Worm (Caenorhabditis elegans) whole organism, late embryonic: Measurements from ENCODE around the gene F22F7.7.
"Not testable (repeated sequence)": the region's sequence is repeated elsewhere in the genome, so short reads cannot be mapped to it uniquely, and the experiment has no call there.

Source experiments
- C08G9.2 ChIP-seq: sonication (generic microtip); optimal IDR thresholded peaks from 2 replicates; lab custom pipeline; 2016; ENCODE audit warnings: mild to moderate bottlenecking, missing genetic modification characterization, moderate library complexity, missing compliant biosample characterization
- C38D4.7 ChIP-seq: fragments of 200-800 bp; sonication (Bioruptor generic); optimal IDR thresholded peaks from 2 replicates; lab custom pipeline; 2018; ENCODE audit warnings: mild to moderate bottlenecking, missing genetic modification characterization, moderate library complexity, missing compliant biosample characterization
- F13H6.1 ChIP-seq: sonication (generic microtip); optimal IDR thresholded peaks from 2 replicates; lab custom pipeline; 2016; ENCODE audit warnings: missing genetic modification characterization, missing compliant biosample characterization
- K02D7.2 ChIP-seq: sonication (generic microtip); optimal IDR thresholded peaks from 2 replicates; lab custom pipeline; 2017; ENCODE audit warnings: mild to moderate bottlenecking, missing genetic modification characterization, missing compliant biosample characterization
- ceh-19 ChIP-seq: fragments of 200-800 bp; sonication (Bioruptor generic); optimal IDR thresholded peaks from 2 replicates; lab custom pipeline; 2018; ENCODE audit warnings: mild to moderate bottlenecking, missing genetic modification characterization, missing compliant biosample characterization
- ceh-2 ChIP-seq: sonication (generic microtip); optimal IDR thresholded peaks from 2 replicates; lab custom pipeline; 2016; ENCODE audit warnings: missing genotype, missing genetic modification characterization, missing compliant biosample characterization
- ceh-24 ChIP-seq: sonication (generic microtip); optimal IDR thresholded peaks from 2 replicates; lab custom pipeline; 2016; ENCODE audit warnings: mild to moderate bottlenecking, missing genetic modification characterization, missing compliant biosample characterization
- ceh-45 ChIP-seq: fragments of 200-800 bp; sonication (Bioruptor generic); IDR thresholded peaks from 2 replicates; pipeline ENCODE4 v1.3.6; 2022; ENCODE audit warnings: missing genetic modification reagents, missing genetic modification characterization, missing compliant biosample characterization
- ceh-6 ChIP-seq: fragments of 200-800 bp; sonication (Bioruptor generic); optimal IDR thresholded peaks from 2 replicates; lab custom pipeline; 2018; ENCODE audit warnings: mild to moderate bottlenecking, missing genetic modification characterization, missing compliant biosample characterization
- che-1 ChIP-seq: sonication (generic microtip); optimal IDR thresholded peaks from 2 replicates; lab custom pipeline; 2016; ENCODE audit warnings: mild to moderate bottlenecking, missing genetic modification characterization, missing compliant biosample characterization
- dmd-4 ChIP-seq: sonication (generic microtip); optimal IDR thresholded peaks from 2 replicates; lab custom pipeline; 2016; ENCODE audit warnings: borderline replicate concordance, missing genetic modification characterization, missing compliant biosample characterization
- elt-2 ChIP-seq: sonication (generic microtip); optimal IDR thresholded peaks from 2 replicates; lab custom pipeline; 2016; ENCODE audit warnings: missing genetic modification reagents, missing genetic modification characterization, missing compliant biosample characterization
- fax-1 ChIP-seq: sonication (generic microtip); optimal IDR thresholded peaks from 2 replicates; lab custom pipeline; 2016; ENCODE audit warnings: missing genotype, missing genetic modification characterization, missing compliant biosample characterization
- fkh-6 ChIP-seq: sonication (generic microtip); optimal IDR thresholded peaks from 2 replicates; lab custom pipeline; 2016; ENCODE audit warnings: missing genetic modification characterization, missing compliant biosample characterization
- gmeb-2 ChIP-seq: sonication (generic microtip); optimal IDR thresholded peaks from 2 replicates; lab custom pipeline; 2016; ENCODE audit warnings: missing genetic modification characterization, inconsistent platforms, missing compliant biosample characterization
- hlh-13 ChIP-seq: fragments of 200-800 bp; sonication (Bioruptor generic); optimal IDR thresholded peaks from 2 replicates; lab custom pipeline; 2018; ENCODE audit warnings: mild to moderate bottlenecking, missing genetic modification characterization, missing compliant biosample characterization
- hlh-15 ChIP-seq: sonication (generic microtip); optimal IDR thresholded peaks from 2 replicates; lab custom pipeline; 2016; ENCODE audit warnings: missing genetic modification characterization, missing compliant biosample characterization
- lin-11 ChIP-seq: fragments of 200-800 bp; sonication (Bioruptor generic); optimal IDR thresholded peaks from 2 replicates; lab custom pipeline; 2018; ENCODE audit warnings: mild to moderate bottlenecking, missing genetic modification characterization, missing compliant biosample characterization
- mec-3 ChIP-seq: sonication (generic microtip); optimal IDR thresholded peaks from 2 replicates; lab custom pipeline; 2016; ENCODE audit warnings: borderline replicate concordance, missing genetic modification characterization, missing compliant biosample characterization
- nhr-11 ChIP-seq: fragments of 150-350 bp; optimal IDR thresholded peaks from 2 replicates; lab custom pipeline; 2014; ENCODE audit warnings: missing biosample characterization, missing genetic modification characterization
- nhr-232 ChIP-seq: sonication (generic microtip); optimal IDR thresholded peaks from 2 replicates; lab custom pipeline; 2016; ENCODE audit warnings: missing genetic modification characterization, missing compliant biosample characterization
- odd-2 ChIP-seq: sonication (generic microtip); optimal IDR thresholded peaks from 2 replicates; lab custom pipeline; 2017; ENCODE audit warnings: antibody characterized with exemption, mild to moderate bottlenecking, missing genetic modification characterization, missing compliant biosample characterization
- pqm-1 ChIP-seq: sonication (generic microtip); optimal IDR thresholded peaks from 2 replicates; lab custom pipeline; 2016; ENCODE audit warnings: missing genetic modification characterization, missing compliant biosample characterization
- sox-4 ChIP-seq: sonication (generic microtip); optimal IDR thresholded peaks from 2 replicates; lab custom pipeline; 2017; ENCODE audit warnings: mild to moderate bottlenecking, missing genetic modification characterization, inconsistent platforms, missing compliant biosample characterization
- ttx-3 ChIP-seq: sonication (generic microtip); optimal IDR thresholded peaks from 2 replicates; lab custom pipeline; 2016; ENCODE audit warnings: missing genetic modification reagents, missing genetic modification characterization, missing compliant biosample characterization
- unc-55 ChIP-seq: sonication (generic microtip); optimal IDR thresholded peaks from 2 replicates; lab custom pipeline; 2017; ENCODE audit warnings: missing biosample characterization, missing genetic modification reagents, missing genetic modification characterization
- unc-86 ChIP-seq: sonication (generic microtip); optimal IDR thresholded peaks from 2 replicates; lab custom pipeline; 2016; ENCODE audit warnings: missing genetic modification characterization, missing compliant biosample characterization

The F22F7.7 gene

ce11 chrV:2103118-2103517 is 36.7 kb downstream of the F22F7.7 start, which contains the start of gene F36F12.1:
F36F12.1 (minus strand) TSS chrV:2103218.
- TF ChIP-seq fax-1 (tag; lab: Kevin White, UChicago) (no peak), ttx-3 (tag; lab: Kevin White, UChicago) (no peak), ceh-19 (GFP tag; lab: Kevin White, UChicago) (no peak)

- TF ChIP-seq ceh-6 (GFP tag; lab: Kevin White, UChicago): no peak
- TF ChIP-seq ceh-45 (GFP tag; lab: Robert Waterston, UW): no peak
- TF ChIP-seq nhr-232: no peak
- TF ChIP-seq elt-2 (tag; lab: Kevin White, UChicago): no peak
- no peak for TF ChIP-seq fkh-6 (tag; lab: Kevin White, UChicago)
- no peak for TF ChIP-seq unc-86
- TF ChIP-seq F13H6.1 (tag; lab: Kevin White, UChicago): no peak
- TF ChIP-seq gmeb-2 (tag; lab: Kevin White, UChicago): no peak
Observed at ce11 chrV:2099040-2099439, 40.8 kb downstream of the F22F7.7 start, which contains the start of gene F36F12.7. F36F12.7 (plus strand) TSS chrV:2099340.

ce11 chrV:2097653-2098052 is 42.2 kb downstream of the F22F7.7 start, which contains the start of gene clec-208:
clec-208 (plus strand) TSS chrV:2097953.
- no peak for TF ChIP-seq ceh-2 (tag; lab: Kevin White, UChicago)
- TF ChIP-seq mec-3 (tag; lab: Kevin White, UChicago): no peak
- TF ChIP-seq lin-11 (tag; lab: Kevin White, UChicago): no peak
- TF ChIP-seq pqm-1: no peak
- TF ChIP-seq hlh-15 (tag; lab: Kevin White, UChicago): no peak
- TF ChIP-seq odd-2 (tag; lab: Kevin White, UChicago): no peak
- no peak for TF ChIP-seq che-1 (tag; lab: Kevin White, UChicago)
- TF ChIP-seq C08G9.2 (tag; lab: Kevin White, UChicago): no peak
- no peak for TF ChIP-seq sox-4 (tag; lab: Kevin White, UChicago)
- no peak for TF ChIP-seq ceh-24 (tag; lab: Kevin White, UChicago)
- no peak for TF ChIP-seq nhr-11 (tag; lab: Kevin White, UChicago)

ce11 chrV:2095772-2096171 is 44.1 kb downstream of the F22F7.7 start, which contains the start of gene clec-207:
clec-207 (plus strand) TSS chrV:2096072.
- TF ChIP-seq pqm-1 (no peak), hlh-13 (no peak), nhr-232 (no peak)

- no peak for TF ChIP-seq fax-1 (tag; lab: Kevin White, UChicago)
Observed at ce11 chrV:2095204-2095603, 44.6 kb downstream of the F22F7.7 start, which contains the start of gene F36F12.2. F36F12.2 (minus strand) TSS chrV:2095304.

ce11 chrV:2090321-2090720 is 49.5 kb downstream of the F22F7.7 start, which contains the start of gene ztf-28:
ztf-28 (plus strand) TSS chrV:2090669.
- not testable (repeated sequence) for TF ChIP-seq F13H6.1 (tag; lab: Kevin White, UChicago); pqm-1; fax-1 (tag; lab: Kevin White, UChicago)

ce11 chrV:2085745-2086267 is 54.0 kb downstream of the F22F7.7 start, which contains the start of gene F36F12.3:
F36F12.3 (plus strand) TSS chrV:2085795.
- TF ChIP-seq unc-55 (GFP tag; lab: Kevin White, UChicago); K02D7.2 (tag; lab: Kevin White, UChicago); C38D4.7 (GFP tag; lab: Kevin White, UChicago): not testable (repeated sequence)

ce11 chrV:2083869-2084268 is 56.0 kb downstream of the F22F7.7 start:
- TF ChIP-seq dmd-4 (tag; lab: Kevin White, UChicago) (no peak), gmeb-2 (tag; lab: Kevin White, UChicago) (no peak)
